Worm (Caenorhabditis elegans) whole organism, L1 larva: ENCODE measurements around the gene srw-79.
A peak's percentile ranks its signal among the peaks of the same experiment; 100 is the strongest.

Source experiments
- C04F5.9 ChIP-seq: sonication (generic microtip); optimal IDR thresholded peaks from 2 replicates; lab custom pipeline; 2016; ENCODE audit warnings: missing genetic modification characterization, missing compliant biosample characterization
- C16A3.4 ChIP-seq: fragments of 150-350 bp; optimal IDR thresholded peaks from 2 replicates; lab custom pipeline; 2014; ENCODE audit warnings: missing biosample characterization, missing genetic modification characterization
- C34B4.2 ChIP-seq: sonication (generic microtip); optimal IDR thresholded peaks from 2 replicates; lab custom pipeline; 2017; ENCODE audit warnings: mild to moderate bottlenecking, missing genetic modification characterization, missing compliant biosample characterization
- F16B12.6 ChIP-seq: fragments of 150-350 bp; optimal IDR thresholded peaks from 2 replicates; lab custom pipeline; 2014; ENCODE audit warnings: missing biosample characterization, missing genetic modification characterization
- Y116A8C.19 ChIP-seq: sonication (generic microtip); optimal IDR thresholded peaks from 2 replicates; lab custom pipeline; 2016; ENCODE audit warnings: missing compliant biosample characterization, missing genetic modification characterization, borderline replicate concordance
- aha-1 ChIP-seq: fragments of 150-350 bp; optimal IDR thresholded peaks from 2 replicates; lab custom pipeline; 2014; ENCODE audit warnings: missing biosample characterization, missing genetic modification characterization
- aly-2 ChIP-seq: fragments of 150-350 bp; optimal IDR thresholded peaks from 2 replicates; lab custom pipeline; 2014; ENCODE audit warnings: missing biosample characterization, missing genetic modification characterization
- ama-1 ChIP-seq: fragments of 150-350 bp; optimal IDR thresholded peaks from 2 replicates; lab custom pipeline; 2014
- blmp-1 ChIP-seq: fragments of 150-350 bp; optimal IDR thresholded peaks from 2 replicates; lab custom pipeline; 2014; ENCODE audit warnings: missing biosample characterization, missing genetic modification characterization
- ceh-63 ChIP-seq: fragments of 200-800 bp; sonication (Bioruptor generic); optimal IDR thresholded peaks from 2 replicates; lab custom pipeline; 2018; ENCODE audit warnings: mild to moderate bottlenecking, missing genetic modification characterization, missing compliant biosample characterization
- ceh-8 ChIP-seq: fragments of 200-800 bp; sonication (Bioruptor generic); optimal IDR thresholded peaks from 2 replicates; lab custom pipeline; 2018; ENCODE audit warnings: mild to moderate bottlenecking, missing genetic modification characterization, moderate library complexity, missing compliant biosample characterization
- ceh-82 ChIP-seq, 3 experiments: fragments of 150-350 bp in 1 of 3; sonication (generic microtip) in 2 of 3; optimal IDR thresholded peaks; 2 replicates each; lab custom pipeline; 2014 to 2017; ENCODE audit warnings: missing biosample characterization in 3 of 3, missing genetic modification characterization in 3 of 3
- ceh-88 ChIP-seq: fragments of 200-800 bp; sonication (Bioruptor generic); IDR thresholded peaks from 2 replicates; pipeline ENCODE4 v1.3.6; 2022; ENCODE audit warnings: missing genetic modification characterization, missing compliant biosample characterization
- ces-1 ChIP-seq: fragments of 150-350 bp; optimal IDR thresholded peaks from 2 replicates; lab custom pipeline; 2014; ENCODE audit warnings: missing biosample characterization, missing genetic modification reagents, missing genetic modification characterization
- dpl-1 ChIP-seq, 3 experiments: fragments of 150-350 bp in 2 of 3; sonication (generic microtip) in 1 of 3; optimal IDR thresholded peaks; 2 replicates each; lab custom pipeline; 2014 to 2017; ENCODE audit warnings: missing biosample characterization in 3 of 3, missing genetic modification characterization in 3 of 3, missing genetic modification reagents in 3 of 3
- efl-1 ChIP-seq, 4 experiments: fragments of 150-350 bp; optimal IDR thresholded peaks in 3 of 4; peaks in 1 of 4; 1 replicate in 1 of 4; 2 replicates in 3 of 4; lab custom pipeline; 2014; ENCODE audit warnings: missing biosample characterization in 2 of 4, missing genetic modification characterization in 2 of 4, missing genetic modification reagents in 2 of 4
- efl-3 ChIP-seq: fragments of 200-800 bp; sonication (Bioruptor generic); optimal IDR thresholded peaks from 2 replicates; lab custom pipeline; 2018; ENCODE audit warnings: mild to moderate bottlenecking, missing genetic modification characterization, missing compliant biosample characterization
- ets-5 ChIP-seq: fragments of 200-800 bp; sonication (Bioruptor generic); IDR thresholded peaks from 2 replicates; pipeline ENCODE4 v1.3.6; 2022; ENCODE audit warnings: missing genetic modification characterization, missing compliant biosample characterization
- grh-1 ChIP-seq: fragments of 200-800 bp; sonication (Bioruptor generic); IDR thresholded peaks from 2 replicates; pipeline ENCODE4 v1.3.6; 2022; ENCODE audit warnings: missing genetic modification reagents, missing genetic modification characterization, missing compliant biosample characterization
- hlh-17 ChIP-seq: fragments of 200-800 bp; sonication (Bioruptor generic); optimal IDR thresholded peaks from 2 replicates; lab custom pipeline; 2018; ENCODE audit warnings: missing genetic modification characterization, mild to moderate bottlenecking, missing compliant biosample characterization, moderate library complexity, borderline replicate concordance
- isw-1 ChIP-seq: fragments of 200-800 bp; sonication (Bioruptor generic); IDR thresholded peaks from 2 replicates; pipeline ENCODE4 v1.3.6; 2022; ENCODE audit warnings: missing genetic modification characterization, missing compliant biosample characterization
- jun-1 ChIP-seq: fragments of 150-350 bp; optimal IDR thresholded peaks from 2 replicates; lab custom pipeline; 2014; ENCODE audit warnings: missing biosample characterization, missing genetic modification reagents, missing genetic modification characterization
- lin-35 ChIP-seq, 2 experiments: fragments of 150-350 bp; optimal IDR thresholded peaks; 2 replicates each; lab custom pipeline; 2014; ENCODE audit warnings: missing biosample characterization in 2 of 2, missing genetic modification characterization in 2 of 2, missing genetic modification reagents in 2 of 2
- lin-39 ChIP-seq: fragments of 150-350 bp; optimal IDR thresholded peaks from 2 replicates; lab custom pipeline; 2014; ENCODE audit warnings: missing biosample characterization, missing genetic modification reagents, missing genetic modification characterization
- lsy-2 ChIP-seq, 2 experiments: fragments of 150-350 bp; optimal IDR thresholded peaks; 2 replicates each; lab custom pipeline; 2014; ENCODE audit warnings: missing biosample characterization in 2 of 2, missing genetic modification characterization in 2 of 2
- mab-9 ChIP-seq: fragments of 200-800 bp; sonication (Bioruptor generic); IDR thresholded peaks from 2 replicates; pipeline ENCODE4 v1.3.6; 2022; ENCODE audit warnings: missing genetic modification reagents, missing genetic modification characterization, missing compliant biosample characterization
- mef-2 ChIP-seq: fragments of 150-350 bp; optimal IDR thresholded peaks from 2 replicates; lab custom pipeline; 2014; ENCODE audit warnings: missing biosample characterization, missing genetic modification characterization
- mep-1 ChIP-seq: fragments of 150-350 bp; optimal IDR thresholded peaks from 2 replicates; lab custom pipeline; 2014; ENCODE audit warnings: missing biosample characterization, missing genetic modification characterization
- nhr-11 ChIP-seq: fragments of 150-350 bp; optimal IDR thresholded peaks from 2 replicates; lab custom pipeline; 2014; ENCODE audit warnings: missing biosample characterization, missing genetic modification characterization
- nhr-12 ChIP-seq: sonication (generic microtip); optimal IDR thresholded peaks from 2 replicates; lab custom pipeline; 2017; ENCODE audit warnings: missing biosample characterization, missing genetic modification characterization
- nhr-19 ChIP-seq: fragments of 200-800 bp; sonication (Bioruptor generic); conservative IDR thresholded peaks from 2 replicates; pipeline ENCODE4 v1.3.6; 2022; ENCODE audit warnings: missing genetic modification characterization, missing compliant biosample characterization
- pag-3 ChIP-seq: sonication (generic microtip); optimal IDR thresholded peaks from 2 replicates; lab custom pipeline; 2017; ENCODE audit warnings: missing genetic modification characterization, mild to moderate bottlenecking, missing compliant biosample characterization, antibody characterized with exemption, borderline replicate concordance; ENCODE audit not compliant: insufficient read depth
- pax-3 ChIP-seq: fragments of 200-800 bp; sonication (Bioruptor generic); optimal IDR thresholded peaks from 2 replicates; lab custom pipeline; 2018; ENCODE audit warnings: mild to moderate bottlenecking, missing genetic modification characterization, moderate library complexity, missing compliant biosample characterization
- sox-4 ChIP-seq: sonication (generic microtip); optimal IDR thresholded peaks from 2 replicates; lab custom pipeline; 2016; ENCODE audit warnings: missing genetic modification characterization, missing compliant biosample characterization
- unc-130 ChIP-seq: fragments of 150-350 bp; optimal IDR thresholded peaks from 2 replicates; lab custom pipeline; 2017; ENCODE audit warnings: missing biosample characterization, missing genetic modification characterization, inconsistent platforms
- unc-86 ChIP-seq: sonication (generic microtip); optimal IDR thresholded peaks from 2 replicates; lab custom pipeline; 2016; ENCODE audit warnings: missing genetic modification characterization, missing compliant biosample characterization

Gene srw-79

DNA sequence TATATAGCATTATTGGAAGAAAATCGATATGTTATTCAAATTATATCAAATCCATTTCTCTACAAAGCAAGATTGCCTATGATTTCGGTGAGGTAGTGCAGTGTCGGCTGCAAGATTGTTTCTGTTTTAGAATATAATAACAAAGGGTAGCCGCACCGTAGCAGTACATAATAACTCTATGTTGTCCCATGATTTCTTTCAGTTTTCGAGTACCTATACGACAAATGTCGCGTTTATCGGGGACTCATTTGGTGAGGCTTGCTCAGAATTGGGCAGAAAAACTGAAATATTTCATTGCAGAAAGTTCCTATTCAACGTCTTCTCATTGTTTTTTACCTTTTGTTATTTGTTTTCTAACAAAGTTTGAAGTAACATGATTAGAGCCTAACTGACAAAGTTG, at the start of gene srw-79:
TSS of gene srw-79 (plus strand) at position 301 of the 400 bp plus-strand sequence.
- TF ChIP-seq lin-39, result no peak
- no peak for TF ChIP-seq efl-1 (optimal IDR thresholded peaks at IDR 0.05; lab: Kevin White, UChicago)
- no peak for TF ChIP-seq efl-1 (GFP tag; optimal IDR thresholded peaks at IDR 0.05 in 1 of 2; lab: Kevin White, UChicago)
- no peak for TF ChIP-seq unc-86
- no peak for TF ChIP-seq dpl-1 (GFP tag; optimal IDR thresholded peaks at IDR 0.05; lab: Kevin White, UChicago)
- no peak for TF ChIP-seq pag-3
- no peak for TF ChIP-seq aha-1
- no peak for TF ChIP-seq nhr-11 (tag; lab: Kevin White, UChicago)
- TF ChIP-seq nhr-12 (tag; lab: Kevin White, UChicago), result no peak

DNA sequence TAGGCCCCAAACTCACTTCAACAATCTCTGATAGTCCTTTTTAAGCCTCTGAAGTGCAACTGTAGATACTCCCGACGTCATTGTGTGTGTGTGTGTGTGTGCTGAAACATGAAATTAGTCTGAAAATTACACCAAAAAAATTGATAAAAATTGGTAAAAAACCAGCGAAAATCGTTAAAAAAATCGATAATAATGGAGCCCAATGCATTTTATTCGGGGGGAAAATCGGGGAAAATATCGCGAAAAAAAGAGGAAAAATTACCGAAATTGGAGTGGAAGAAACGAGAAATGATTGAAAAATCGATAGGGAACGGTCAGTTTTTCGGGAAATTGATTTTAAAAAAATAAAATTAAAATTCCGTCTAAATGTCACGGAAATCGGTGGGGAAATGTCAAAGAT, 46.3 kb upstream of the srw-79 start, which contains the start of gene ubc-26:
TSS of gene ubc-26 (minus strand) at position 101 of the 400 bp plus-strand sequence.
- no peak for TF ChIP-seq ama-1 (lab: Kevin White, UChicago)
- no peak for TF ChIP-seq isw-1 (GFP tag; lab: Robert Waterston, UW)

DNA sequence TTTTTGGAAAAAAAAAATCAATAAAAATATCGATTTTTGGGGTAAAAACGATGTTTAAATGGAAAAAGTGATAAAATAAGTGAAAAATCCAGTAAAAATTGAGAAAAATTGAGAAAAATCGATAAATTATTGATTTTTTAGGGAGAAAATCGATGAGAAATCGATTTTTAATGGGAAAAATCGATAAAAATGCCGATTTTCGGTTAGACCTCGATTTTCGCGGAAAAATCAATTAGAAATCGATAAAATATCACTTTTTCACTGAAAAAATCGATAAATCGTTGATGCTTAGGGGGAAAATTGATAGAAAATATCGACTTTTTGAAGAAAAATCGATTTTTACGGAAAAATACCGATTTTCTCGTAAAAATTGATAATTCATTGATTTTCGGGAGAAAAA, 45.4 kb upstream of the srw-79 start:
- TF ChIP-seq mab-9 (no peak), nhr-12 (tag; lab: Kevin White, UChicago) (no peak), pax-3 (tag; lab: Kevin White, UChicago) (no peak), ets-5 (GFP tag; lab: Robert Waterston, UW) (no peak)

DNA sequence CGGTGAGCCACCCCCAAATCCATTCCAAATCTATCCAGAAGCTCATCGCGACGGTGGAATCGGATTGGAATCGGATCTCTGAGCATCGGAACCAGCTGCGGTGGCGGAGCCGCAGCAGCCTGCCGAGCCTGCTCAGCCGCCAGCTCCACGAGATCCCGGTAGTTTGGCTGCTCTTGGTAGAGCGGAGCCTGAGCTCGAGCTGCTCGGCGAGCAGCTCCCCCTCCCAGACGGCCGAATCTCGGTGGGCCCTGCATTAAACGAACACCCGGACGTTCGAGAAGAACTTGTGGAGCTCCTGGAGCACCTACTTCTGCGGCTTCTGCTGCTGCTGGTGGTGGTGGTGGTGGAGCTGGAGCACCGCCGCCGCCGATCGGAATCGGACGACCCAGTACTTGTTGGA, 42.8 kb upstream of the srw-79 start:
- TF ChIP-seq C04F5.9 (tag; lab: Kevin White, UChicago) (no peak), ceh-8 (peak; percentile 81)

DNA sequence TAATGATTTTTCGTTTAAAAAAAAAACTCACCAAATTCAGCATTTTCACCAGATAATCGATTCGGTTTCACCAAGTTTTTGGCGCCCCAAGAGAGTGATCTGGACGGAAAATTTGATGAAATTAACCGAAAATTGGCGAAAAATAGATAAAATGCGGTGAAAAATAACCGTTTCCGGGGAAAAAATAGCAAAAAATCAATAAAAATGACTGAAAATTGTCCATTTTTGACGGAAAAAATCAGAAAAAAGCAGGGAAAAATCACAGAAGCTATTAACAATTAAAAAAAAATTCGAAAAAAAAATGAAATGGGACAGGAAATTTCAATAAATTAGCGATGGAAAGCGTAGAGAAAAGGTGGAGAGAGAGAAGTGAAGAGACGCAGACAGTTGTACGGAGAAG, 33.0 kb upstream of the srw-79 start, which contains the start of gene ubc-15:
TSS of gene ubc-15 (minus strand) at position 101 of the 400 bp plus-strand sequence.
- TF ChIP-seq ces-1 (GFP tag; lab: Kevin White, UChicago) (no peak), hlh-17 (GFP tag; lab: Kevin White, UChicago) (no peak), Y116A8C.19 (tag; lab: Kevin White, UChicago) (no peak), grh-1 (GFP tag; lab: Robert Waterston, UW) (no peak), mep-1 (tag; lab: Kevin White, UChicago) (no peak), mef-2 (tag; lab: Kevin White, UChicago) (no peak)

DNA sequence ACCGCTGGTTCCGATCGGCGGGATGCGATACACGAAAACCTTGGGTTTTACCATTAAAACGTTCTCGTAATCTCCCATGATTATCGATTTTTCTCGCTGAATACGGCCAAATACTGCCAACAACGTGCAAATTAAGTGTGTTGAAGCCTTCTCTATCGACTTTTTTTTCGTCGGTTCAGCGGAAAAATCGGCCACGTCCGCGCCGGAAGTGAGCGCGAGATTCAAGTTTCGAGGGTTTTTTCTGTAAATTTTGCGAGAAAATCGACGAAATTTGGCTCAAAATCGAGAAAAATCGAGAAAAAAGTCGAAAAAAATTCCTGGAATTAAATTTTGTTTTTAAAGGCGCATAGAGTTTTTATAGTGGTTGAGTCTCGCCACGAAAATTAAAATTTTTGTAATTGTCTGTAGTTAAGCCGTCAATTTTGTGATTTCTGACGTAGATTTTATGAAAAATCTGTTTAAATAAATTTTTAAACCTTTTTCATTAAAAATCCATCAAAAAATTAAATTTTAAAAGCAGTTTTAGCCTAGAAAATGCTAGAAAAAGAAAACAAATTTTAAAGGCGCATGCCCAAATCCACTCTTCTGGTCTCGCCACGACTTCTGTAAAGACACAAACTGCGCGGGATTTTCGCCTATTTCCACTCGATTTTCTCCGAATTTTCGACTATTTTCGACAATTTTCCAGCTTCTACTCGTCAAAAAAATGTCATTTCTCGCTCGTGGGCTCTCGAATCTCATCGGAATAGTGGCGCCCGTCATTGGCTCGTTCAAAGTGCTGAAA, 27.3 kb upstream of the srw-79 start, which contains the start of the genes ncap-1 and Y110A2AR.1:
TSS of gene ncap-1 (minus strand) at position 241 of the 784 bp plus-strand sequence.
TSS of gene Y110A2AR.1 (plus strand) at position 637 of the 784 bp plus-strand sequence.
- TF ChIP-seq F16B12.6 (tag; lab: Kevin White, UChicago) (no peak), efl-1 (optimal IDR thresholded peaks at IDR 0.05; lab: Kevin White, UChicago) (peak; percentile 37 to 81), efl-1 (GFP tag; optimal IDR thresholded peaks at IDR 0.05 in 1 of 2; lab: Kevin White, UChicago) (peak; percentile 82 to 98), lin-35 (GFP tag; optimal IDR thresholded peaks at IDR 0.05; lab: Kevin White, UChicago) (peak; percentile 68 to 88), jun-1 (no peak), dpl-1 (GFP tag; optimal IDR thresholded peaks at IDR 0.05; lab: Kevin White, UChicago) (peak; percentile 49 to 83 (median 74)), C34B4.2 (tag; lab: Kevin White, UChicago) (no peak), sox-4 (tag; lab: Kevin White, UChicago) (no peak), ama-1 (lab: Kevin White, UChicago) (no peak), blmp-1 (tag; lab: Kevin White, UChicago) (no peak), grh-1 (GFP tag; lab: Robert Waterston, UW) (no peak), ceh-88 (GFP tag; lab: Robert Waterston, UW) (no peak), ceh-63 (GFP tag; lab: Kevin White, UChicago) (no peak), ceh-82 (tag; optimal IDR thresholded peaks at IDR 0.05; lab: Kevin White, UChicago) (peak in 1 of 3 experiments; percentile 18), nhr-19 (GFP tag; lab: Robert Waterston, UW) (no peak), aha-1 (no peak), hlh-17 (GFP tag; lab: Kevin White, UChicago) (no peak), lsy-2 (tag; optimal IDR thresholded peaks at IDR 0.05; lab: Kevin White, UChicago) (peak in 1 of 2 experiments; percentile 13), unc-130 (tag; lab: Kevin White, UChicago) (no peak), mep-1 (tag; lab: Kevin White, UChicago) (peak; percentile 1), C16A3.4 (tag; lab: Kevin White, UChicago) (no peak), aly-2 (tag; lab: Kevin White, UChicago) (no peak), efl-3 (GFP tag; lab: Kevin White, UChicago) (no peak)
- TF ChIP-seq, all 84 proteins: peak for 6
